Worm (Caenorhabditis elegans) whole organism, young adult: ENCODE measurements around the gene sdpn-1.

Source experiments
- F37B4.10 ChIP-seq: fragments of 200-800 bp; sonication (Bioruptor generic); IDR thresholded peaks from 2 replicates; pipeline ENCODE4 v1.3.6; 2022; ENCODE audit warnings: missing genetic modification characterization, missing compliant biosample characterization
- die-1 ChIP-seq: sonication (generic microtip); optimal IDR thresholded peaks from 2 replicates; lab custom pipeline; 2016; ENCODE audit warnings: missing genotype, mild to moderate bottlenecking, missing genetic modification characterization, missing compliant biosample characterization
- nhr-179 ChIP-seq: sonication (generic microtip); optimal IDR thresholded peaks from 2 replicates; lab custom pipeline; 2016; ENCODE audit warnings: mild to moderate bottlenecking, missing genetic modification characterization, missing compliant biosample characterization
- snpc-4 ChIP-seq, 5 experiments: fragments of 150-350 bp in 1 of 5; sonication (generic microtip) in 4 of 5; optimal IDR thresholded peaks; 2 replicates each; lab custom pipeline; 2014 to 2018; ENCODE audit warnings: missing genetic modification characterization in 5 of 5, missing biosample characterization in 3 of 5, antibody characterized with exemption in 2 of 5, mild to moderate bottlenecking in 2 of 5, missing compliant biosample characterization in 2 of 5, missing genotype in 2 of 5, moderate library complexity in 2 of 5, missing genetic modification reagents in 1 of 5
- unc-130 ChIP-seq: sonication (generic microtip); optimal IDR thresholded peaks from 2 replicates; lab custom pipeline; 2016; ENCODE audit warnings: missing genetic modification reagents, missing genetic modification characterization, missing compliant biosample characterization

- no peak for TF ChIP-seq F37B4.10
- TF ChIP-seq die-1 = no peak
- TF ChIP-seq snpc-4 (GFP tag; optimal IDR thresholded peaks at IDR 0.05; lab: Kevin White, UChicago) = no peak
- no peak for TF ChIP-seq snpc-4 (tag; optimal IDR thresholded peaks at IDR 0.05; lab: Kevin White, UChicago)
- TF ChIP-seq nhr-179 (tag; lab: Kevin White, UChicago) = no peak
- no peak for TF ChIP-seq unc-130 (GFP tag; lab: Kevin White, UChicago)
Observed at ce11 chrX:8027509-8027908, 29.5 kb upstream of the sdpn-1 start.
